Fruit fly (Drosophila melanogaster) whole organism, adult: Measurements from ENCODE around the gene CG10694.

Experiments used
- CG11617 ChIP-seq: fragments of 200-800 bp; sonication (Bioruptor generic); optimal IDR thresholded peaks from 2 replicates; lab custom pipeline; 2017; ENCODE audit warnings: mild to moderate bottlenecking, missing biosample characterization, missing genetic modification reagents, missing genetic modification characterization
- CG7045 ChIP-seq: fragments of 200-800 bp; sonication (Bioruptor generic); optimal IDR thresholded peaks from 2 replicates; lab custom pipeline; 2017; ENCODE audit warnings: missing biosample characterization, mild to moderate bottlenecking, missing genetic modification characterization
- Mnt ChIP-seq: fragments of 200-800 bp; sonication (Bioruptor generic); optimal IDR thresholded peaks from 2 replicates; lab custom pipeline; 2016; ENCODE audit warnings: missing biosample characterization, mild to moderate bottlenecking, missing genetic modification characterization

DNA sequence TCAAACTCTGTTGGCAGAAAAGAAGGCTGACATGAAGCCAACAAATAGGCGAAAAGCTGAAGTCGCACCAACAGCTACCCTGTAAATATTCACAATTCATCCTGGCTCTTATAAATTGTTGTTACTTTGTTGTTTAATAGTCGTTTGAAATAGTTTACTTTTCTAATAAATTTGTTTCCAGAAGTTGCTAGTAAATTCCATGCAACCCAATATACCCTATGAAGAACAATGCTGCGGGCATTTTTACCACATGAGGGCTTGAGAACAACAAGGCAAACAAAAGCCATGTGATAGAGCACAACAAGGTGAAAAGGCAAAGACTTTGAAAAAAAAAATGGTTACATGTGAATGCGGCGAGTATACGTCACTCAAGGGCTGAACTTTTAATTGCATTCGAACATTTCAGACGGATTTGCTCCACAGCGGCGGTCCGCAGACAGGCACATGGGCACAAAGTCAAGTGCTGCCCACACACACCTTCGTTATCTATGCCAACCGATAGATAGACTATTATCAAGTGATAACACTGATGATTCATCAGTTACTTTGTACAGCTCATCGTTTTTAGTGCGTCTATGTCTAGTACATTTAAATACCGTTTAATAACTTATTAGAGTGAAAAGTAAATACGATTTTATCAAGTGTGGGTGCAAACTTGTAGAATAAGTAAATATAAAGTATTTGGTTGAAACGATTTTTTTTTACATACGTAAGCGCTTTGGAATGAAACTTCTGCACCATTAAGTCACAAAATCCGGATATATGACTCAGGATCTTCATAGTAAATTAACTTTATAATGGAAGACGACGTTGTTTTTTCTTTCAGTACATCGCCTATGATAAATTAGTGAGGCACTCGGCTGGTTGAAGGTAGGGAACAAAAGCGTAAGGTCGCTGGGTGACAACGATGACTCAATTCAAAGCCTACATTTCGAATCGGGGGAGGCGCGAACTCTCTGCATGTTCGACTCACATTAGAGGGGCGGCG, 7.9 kb upstream of the CG10694 start:
- TF ChIP-seq CG11617 (GFP tag; lab: Kevin White, UChicago) (peak; percentile 47), Mnt (GFP tag; lab: Kevin White, UChicago) (peak; percentile 43), CG7045 (GFP tag; lab: Kevin White, UChicago) (no peak)
